Worm (Caenorhabditis elegans) whole organism, L4 larva: ENCODE results near the gene bbln-1.

Experiments
- R02D3.7 ChIP-seq: fragments of 150-350 bp; sonication (generic microtip); optimal IDR thresholded peaks from 3 replicates; lab custom pipeline; 2014; ENCODE audit warnings: missing biosample characterization, missing genetic modification characterization
- dpl-1 ChIP-seq: fragments of 150-350 bp; optimal IDR thresholded peaks from 2 replicates; lab custom pipeline; 2014; ENCODE audit warnings: missing biosample characterization, missing genetic modification reagents, missing genetic modification characterization
- egl-27 ChIP-seq: sonication (generic microtip); optimal IDR thresholded peaks from 3 replicates; lab custom pipeline; 2017; ENCODE audit warnings: missing biosample characterization, missing genetic modification reagents, missing genetic modification characterization
- lir-3 ChIP-seq: sonication (generic microtip); optimal IDR thresholded peaks from 2 replicates; lab custom pipeline; 2016; ENCODE audit warnings: mild to moderate bottlenecking, missing genetic modification characterization, missing compliant biosample characterization
- nhr-237 ChIP-seq: sonication (generic microtip); optimal IDR thresholded peaks from 2 replicates; lab custom pipeline; 2017; ENCODE audit warnings: missing biosample characterization, missing genetic modification characterization
- unc-62 ChIP-seq, 3 experiments: fragments of 150-350 bp in 1 of 3; sonication (generic microtip); optimal IDR thresholded peaks in 2 of 3; peaks in 1 of 3; 1 replicate in 1 of 3; 2 replicates in 2 of 3; lab custom pipeline; 2014 to 2017; ENCODE audit warnings: missing biosample characterization in 3 of 3, missing genetic modification characterization in 3 of 3, missing genetic modification reagents in 3 of 3, missing genotype in 1 of 3
- zip-11 ChIP-seq: fragments of 200-800 bp; sonication (Bioruptor generic); IDR thresholded peaks from 2 replicates; pipeline ENCODE4 v1.3.6; 2022; ENCODE audit warnings: missing genetic modification characterization, missing compliant biosample characterization

DNA sequence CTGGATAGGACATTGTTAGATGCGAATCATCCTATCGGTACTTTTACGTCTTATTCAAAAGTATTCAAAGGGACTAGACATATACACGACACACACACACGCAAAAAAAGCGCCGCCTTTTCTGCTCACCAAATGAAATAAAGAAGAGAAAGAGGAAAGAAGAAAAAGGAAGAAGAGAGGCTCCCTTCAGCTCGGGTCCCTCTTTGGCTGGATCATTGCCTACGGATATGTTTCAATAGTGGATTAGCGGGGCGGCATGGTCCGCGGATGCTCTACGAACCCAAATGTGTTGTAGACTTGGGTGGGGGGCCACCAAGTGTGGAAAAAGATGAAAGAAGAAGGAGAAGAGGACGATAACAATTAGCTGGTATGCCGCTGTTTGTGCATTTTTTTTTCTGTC is 29.1 kb upstream of the bbln-1 start:
- TF ChIP-seq R02D3.7 (tag; lab: Kevin White, UChicago) = no peak
- TF ChIP-seq lir-3 (tag; lab: Kevin White, UChicago) = no peak
- TF ChIP-seq egl-27 (tag; lab: Kevin White, UChicago) = no peak
- no peak for TF ChIP-seq unc-62 (GFP tag; optimal IDR thresholded peaks at IDR 0.05 in 1 of 2; lab: Kevin White, UChicago)
- TF ChIP-seq unc-62 (tag; optimal IDR thresholded peaks at IDR 0.05; lab: Kevin White, UChicago) = no peak
- no peak for TF ChIP-seq zip-11
- TF ChIP-seq dpl-1 (GFP tag; lab: Kevin White, UChicago) = no peak
- TF ChIP-seq nhr-237 (tag; lab: Kevin White, UChicago) = no peak
